Worm (Caenorhabditis elegans) whole organism, late embryonic: ENCODE measurements around the gene E01G4.5.

Experiments used
- T23F11.4 ChIP-seq: fragments of 200-800 bp; sonication (Bioruptor generic); optimal IDR thresholded peaks from 2 replicates; lab custom pipeline; 2018; ENCODE audit warnings: mild to moderate bottlenecking, missing genetic modification characterization, missing compliant biosample characterization
- nfya-1 ChIP-seq: sonication (generic microtip); optimal IDR thresholded peaks from 2 replicates; lab custom pipeline; 2017; ENCODE audit warnings: missing genetic modification characterization, mild to moderate bottlenecking, missing compliant biosample characterization, antibody characterized with exemption, moderate library complexity
- tbx-2 ChIP-seq: sonication (generic microtip); optimal IDR thresholded peaks from 2 replicates; lab custom pipeline; 2016; ENCODE audit warnings: missing genetic modification characterization, missing compliant biosample characterization
- tbx-7 ChIP-seq: sonication (generic microtip); optimal IDR thresholded peaks from 2 replicates; lab custom pipeline; 2016; ENCODE audit warnings: missing genotype, missing genetic modification characterization, missing compliant biosample characterization

DNA sequence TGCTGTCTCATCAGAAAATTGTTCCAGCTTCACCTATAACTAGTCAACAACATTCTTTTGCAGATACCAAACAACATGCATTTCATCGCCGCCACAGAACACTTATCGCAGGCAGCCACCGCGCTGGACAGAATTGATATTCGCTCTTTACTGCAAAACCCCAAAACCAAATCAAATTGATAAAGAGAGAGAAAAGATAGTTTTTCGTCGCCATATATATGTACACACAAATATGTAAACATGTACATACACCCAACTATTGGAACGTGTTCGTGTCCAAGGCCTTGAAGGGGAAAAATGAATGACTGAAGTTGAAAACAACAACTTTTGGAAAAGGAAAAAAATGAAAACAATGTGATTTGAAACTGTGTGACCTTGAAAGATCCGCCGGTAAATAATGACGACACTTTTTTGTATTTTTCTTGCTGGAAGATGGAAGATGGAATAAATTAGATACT is 6.8 kb upstream of the E01G4.5 start:
- TF ChIP-seq T23F11.4 (GFP tag; lab: Kevin White, UChicago) (no peak), tbx-2 (tag; lab: Kevin White, UChicago) (no peak), nfya-1 (tag; lab: Kevin White, UChicago) (no peak), tbx-7 (no peak)
